Fruit fly (Drosophila melanogaster) S2 (cell line): ENCODE results near the gene CG42854.

Experiments
- CG8478 ChIP-seq: fragments of >200 bp; optimal IDR thresholded peaks from 2 replicates; lab custom pipeline; 2018
- CTCF ChIP-seq, 2 experiments: fragments of >200 bp; optimal IDR thresholded peaks; 2 replicates each; lab custom pipeline; 2018

DNA sequence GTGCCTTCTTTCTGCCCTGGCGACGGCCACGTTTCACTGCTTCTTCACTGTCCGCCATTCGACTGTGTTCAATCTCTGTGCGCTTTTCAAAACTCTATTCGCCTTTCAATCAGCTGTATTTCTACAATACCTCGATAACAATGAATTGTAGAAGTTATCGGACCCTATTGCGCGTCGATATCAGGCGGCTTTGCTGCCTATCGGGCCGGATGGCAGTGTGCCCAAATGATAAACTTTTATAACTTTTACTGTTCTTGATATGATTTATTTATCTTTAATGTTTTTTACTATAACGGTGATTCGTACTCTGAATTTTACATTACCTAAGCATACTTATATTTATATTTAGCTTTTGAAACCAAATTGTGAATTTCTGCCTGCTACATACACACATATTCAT is 2.0 kb downstream of the CG42854 start, which contains the start of gene CG8915:
- TF ChIP-seq CG8478 (lab: Kevin White, UChicago) = no peak
- no peak for TF ChIP-seq CTCF (optimal IDR thresholded peaks at IDR 0.05; lab: Kevin White, UChicago)
